Fruit fly (Drosophila melanogaster) whole organism, embryonic: Measurements from ENCODE around the gene velo.

Source experiments
- BEAF-32 ChIP-seq: fragments of 200-800 bp; sonication (Bioruptor generic); optimal IDR thresholded peaks from 3 replicates; lab custom pipeline; 2017; ENCODE audit warnings: missing biosample characterization, missing genetic modification characterization, mild to moderate bottlenecking, moderate library complexity, missing genetic modification reagents
- CG12155 ChIP-seq: fragments of 200-800 bp; sonication (Bioruptor generic); optimal IDR thresholded peaks from 3 replicates; lab custom pipeline; 2016; ENCODE audit warnings: missing biosample characterization, missing genetic modification characterization
- CG14014 ChIP-seq: fragments of 200-800 bp; sonication (Bioruptor generic); IDR thresholded peaks from 2 replicates; pipeline ENCODE4 v1.3.6; 2022; ENCODE audit warnings: missing biosample characterization, missing genetic modification characterization
- CG14860 ChIP-seq: fragments of 200-800 bp; sonication (Bioruptor generic); IDR thresholded peaks from 3 replicates; pipeline ENCODE4 v1.3.6; 2022; ENCODE audit warnings: missing biosample characterization, missing genetic modification characterization; ENCODE audit not compliant: partially characterized antibody
- CG14965 ChIP-seq: fragments of 200-800 bp; sonication (Bioruptor generic); optimal IDR thresholded peaks from 2 replicates; lab custom pipeline; 2016; ENCODE audit warnings: missing biosample characterization, missing genetic modification characterization, borderline replicate concordance
- CG17385 ChIP-seq: fragments of 200-800 bp; sonication (Bioruptor generic); optimal IDR thresholded peaks from 3 replicates; lab custom pipeline; 2018; ENCODE audit warnings: missing biosample characterization, mild to moderate bottlenecking, missing genetic modification characterization
- CG34376 ChIP-seq: fragments of 200-800 bp; sonication (Bioruptor generic); optimal IDR thresholded peaks from 2 replicates; lab custom pipeline; 2018; ENCODE audit warnings: missing biosample characterization, mild to moderate bottlenecking, missing genetic modification characterization
- CG6254 ChIP-seq: fragments of 200-800 bp; sonication (Bioruptor generic); optimal IDR thresholded peaks from 3 replicates; lab custom pipeline; 2017; ENCODE audit warnings: mild to moderate bottlenecking, missing biosample characterization, missing genetic modification reagents, missing genetic modification characterization
- CG7786 ChIP-seq: fragments of 200-800 bp; sonication (Bioruptor generic); optimal IDR thresholded peaks from 2 replicates; lab custom pipeline; 2016; ENCODE audit warnings: missing biosample characterization, missing genetic modification characterization
- CG7928 ChIP-seq: fragments of 200-800 bp; sonication (Bioruptor generic); optimal IDR thresholded peaks from 2 replicates; lab custom pipeline; 2017; ENCODE audit warnings: missing biosample characterization, mild to moderate bottlenecking, missing genetic modification characterization
- CG9932 ChIP-seq: fragments of 200-800 bp; sonication (Bioruptor generic); IDR thresholded peaks from 2 replicates; pipeline ENCODE4 v1.3.6; 2022; ENCODE audit warnings: missing biosample characterization, missing genetic modification characterization
- CrebB ChIP-seq: fragments of 200-800 bp; sonication (Bioruptor generic); optimal IDR thresholded peaks from 3 replicates; lab custom pipeline; 2018; ENCODE audit warnings: missing biosample characterization, mild to moderate bottlenecking, missing genetic modification characterization
- D ChIP-seq, 2 experiments: fragments of 200-800 bp in 1 of 2; fragments of >200 bp in 1 of 2; sonication (Bioruptor generic) in 1 of 2; optimal IDR thresholded peaks; 2 replicates in 1 of 2; 3 replicates in 1 of 2; lab custom pipeline; 2017; ENCODE audit warnings: mild to moderate bottlenecking in 1 of 2, missing biosample characterization in 1 of 2, missing genetic modification characterization in 1 of 2, missing genetic modification reagents in 1 of 2
- Drgx ChIP-seq: fragments of 200-800 bp; sonication (Bioruptor generic); IDR thresholded peaks from 2 replicates; pipeline ENCODE4 v1.3.6; 2022; ENCODE audit warnings: missing biosample characterization, missing genetic modification characterization
- E2f2 ChIP-seq: fragments of 200-800 bp; sonication (Bioruptor generic); IDR thresholded peaks from 2 replicates; pipeline ENCODE4 v1.3.6; 2022; ENCODE audit warnings: missing biosample characterization, missing genetic modification characterization
- Elba2 ChIP-seq: fragments of 200-800 bp; sonication (Bioruptor generic); optimal IDR thresholded peaks from 3 replicates; lab custom pipeline; 2016; ENCODE audit warnings: missing biosample characterization, missing genetic modification characterization
- Fer3 ChIP-seq: fragments of 200-800 bp; sonication (Bioruptor generic); optimal IDR thresholded peaks from 2 replicates; lab custom pipeline; 2018; ENCODE audit warnings: missing biosample characterization, mild to moderate bottlenecking, missing genetic modification characterization, moderate library complexity
- H2.0 ChIP-seq: fragments of 200-800 bp; sonication (Bioruptor generic); IDR thresholded peaks from 2 replicates; pipeline ENCODE4 v1.3.6; 2022; ENCODE audit warnings: missing biosample characterization, missing genetic modification characterization
- Kr ChIP-seq: fragments of 200-800 bp; sonication (Bioruptor generic); optimal IDR thresholded peaks from 2 replicates; lab custom pipeline; 2017; ENCODE audit warnings: missing biosample characterization, mild to moderate bottlenecking, missing genetic modification characterization
- NK7.1 ChIP-seq: fragments of 200-800 bp; sonication (Bioruptor generic); optimal IDR thresholded peaks from 3 replicates; lab custom pipeline; 2016; ENCODE audit warnings: missing biosample characterization, missing genetic modification characterization
- Rx ChIP-seq: fragments of 200-800 bp; sonication (Bioruptor generic); IDR thresholded peaks from 2 replicates; pipeline ENCODE4 v1.3.6; 2022; ENCODE audit warnings: missing biosample characterization, missing genetic modification characterization
- Sox100B ChIP-seq: fragments of 200-800 bp; sonication (Bioruptor generic); optimal IDR thresholded peaks from 3 replicates; lab custom pipeline; 2018; ENCODE audit warnings: missing biosample characterization, mild to moderate bottlenecking, missing genetic modification characterization
- Sox102F ChIP-seq: fragments of 200-800 bp; sonication (Bioruptor generic); optimal IDR thresholded peaks from 2 replicates; lab custom pipeline; 2018; ENCODE audit warnings: missing biosample characterization, mild to moderate bottlenecking, missing genetic modification characterization, moderate library complexity
- Stat92E ChIP-seq, 3 experiments: fragments of >200 bp in 2 of 3; fragments of 200-800 bp in 1 of 3; sonication (Bioruptor generic) in 1 of 3; optimal IDR thresholded peaks; 2 replicates each; lab custom pipeline; 2017 to 2019; ENCODE audit warnings: missing biosample characterization in 3 of 3, missing genetic modification characterization in 3 of 3, mild to moderate bottlenecking in 1 of 3, moderate library complexity in 1 of 3
- Usf ChIP-seq: fragments of 200-800 bp; sonication (Bioruptor generic); optimal IDR thresholded peaks from 2 replicates; lab custom pipeline; 2017; ENCODE audit warnings: missing genotype, missing biosample characterization, missing genetic modification characterization
- bab2 ChIP-seq: fragments of 200-800 bp; sonication (Bioruptor generic); optimal IDR thresholded peaks from 2 replicates; lab custom pipeline; 2016; ENCODE audit warnings: missing biosample characterization, missing genetic modification characterization
- bsh ChIP-seq, 2 experiments: fragments of 200-800 bp; sonication (Bioruptor generic); optimal IDR thresholded peaks; 2 replicates each; lab custom pipeline; 2017 to 2018; ENCODE audit warnings: mild to moderate bottlenecking in 2 of 2, missing biosample characterization in 2 of 2, missing genetic modification characterization in 2 of 2, moderate library complexity in 1 of 2
- chif ChIP-seq, 2 experiments: fragments of 200-800 bp; sonication (Bioruptor generic); optimal IDR thresholded peaks; 3 replicates each; lab custom pipeline; 2016; ENCODE audit warnings: missing biosample characterization in 2 of 2, missing genetic modification characterization in 2 of 2
- dan ChIP-seq: fragments of 200-800 bp; sonication (Bioruptor generic); IDR thresholded peaks from 2 replicates; pipeline ENCODE4 v1.3.6; 2022; ENCODE audit warnings: missing biosample characterization, missing genetic modification characterization
- dati ChIP-seq: fragments of 200-800 bp; sonication (Bioruptor generic); IDR thresholded peaks from 2 replicates; pipeline ENCODE4 v1.3.6; 2022; ENCODE audit warnings: missing biosample characterization, missing genetic modification characterization
- en ChIP-seq: fragments of 200-800 bp; sonication (Bioruptor generic); optimal IDR thresholded peaks from 2 replicates; lab custom pipeline; 2016; ENCODE audit warnings: missing biosample characterization, missing genetic modification characterization
- ewg ChIP-seq: fragments of 200-800 bp; sonication (Bioruptor generic); optimal IDR thresholded peaks from 3 replicates; lab custom pipeline; 2017; ENCODE audit warnings: mild to moderate bottlenecking, missing biosample characterization, missing genetic modification reagents, missing genetic modification characterization
- fd3F ChIP-seq: fragments of 200-800 bp; sonication (Bioruptor generic); optimal IDR thresholded peaks from 2 replicates; lab custom pipeline; 2018; ENCODE audit warnings: missing biosample characterization, mild to moderate bottlenecking, missing genetic modification characterization, moderate library complexity
- gsb-n ChIP-seq: fragments of 200-800 bp; sonication (Bioruptor generic); optimal IDR thresholded peaks from 3 replicates; lab custom pipeline; 2018; ENCODE audit warnings: missing biosample characterization, mild to moderate bottlenecking, missing genetic modification characterization
- h ChIP-seq: fragments of >200 bp; optimal IDR thresholded peaks from 2 replicates; lab custom pipeline; 2017
- kah ChIP-seq: fragments of 200-800 bp; sonication (Bioruptor generic); optimal IDR thresholded peaks from 2 replicates; lab custom pipeline; 2018; ENCODE audit warnings: missing biosample characterization, mild to moderate bottlenecking, missing genetic modification characterization
- nom ChIP-seq: fragments of 200-800 bp; sonication (Bioruptor generic); optimal IDR thresholded peaks from 2 replicates; lab custom pipeline; 2017; ENCODE audit warnings: missing biosample characterization, missing genetic modification characterization, mild to moderate bottlenecking, moderate library complexity, missing genetic modification reagents
- pnt ChIP-seq: fragments of 200-800 bp; sonication (Bioruptor generic); optimal IDR thresholded peaks from 3 replicates; lab custom pipeline; 2016; ENCODE audit warnings: missing biosample characterization, missing genetic modification characterization
- prd ChIP-seq, 3 experiments: fragments of >200 bp in 2 of 3; fragments of 200-800 bp in 1 of 3; sonication (Bioruptor generic) in 1 of 3; optimal IDR thresholded peaks in 2 of 3; IDR thresholded peaks in 1 of 3; 2 replicates in 2 of 3; 3 replicates in 1 of 3; pipeline versions ENCODE4 v1.3.6 to Lab custom; 2017 to 2022; ENCODE audit warnings: missing biosample characterization in 1 of 3, missing genetic modification characterization in 1 of 3
- row ChIP-seq: fragments of 200-800 bp; sonication (Bioruptor generic); IDR thresholded peaks from 3 replicates; pipeline ENCODE4 v1.3.6; 2022; ENCODE audit warnings: missing biosample characterization, missing genetic modification characterization
- sc ChIP-seq, 3 experiments: fragments of >200 bp in 2 of 3; fragments of 200-800 bp in 1 of 3; sonication (Bioruptor generic) in 1 of 3; optimal IDR thresholded peaks; 2 replicates in 2 of 3; 3 replicates in 1 of 3; lab custom pipeline; 2017; ENCODE audit warnings: mild to moderate bottlenecking in 1 of 3, missing biosample characterization in 1 of 3, missing genetic modification characterization in 1 of 3, missing genetic modification reagents in 1 of 3
- scrt ChIP-seq: fragments of 200-800 bp; sonication (Bioruptor generic); optimal IDR thresholded peaks from 2 replicates; lab custom pipeline; 2018; ENCODE audit warnings: missing biosample characterization, mild to moderate bottlenecking, missing genetic modification characterization, moderate library complexity
- sens ChIP-seq: fragments of 200-800 bp; sonication (Bioruptor generic); peaks from one replicate; lab custom pipeline; 2016; ENCODE audit warnings: missing biosample characterization, missing genetic modification characterization
- seq ChIP-seq: fragments of 200-800 bp; sonication (Bioruptor generic); IDR thresholded peaks from 2 replicates; pipeline ENCODE4 v1.3.6; 2022; ENCODE audit warnings: missing biosample characterization, missing genetic modification characterization
- tap ChIP-seq: fragments of 200-800 bp; optimal IDR thresholded peaks from 3 replicates; lab custom pipeline; 2019; ENCODE audit warnings: missing biosample characterization, mild to moderate bottlenecking, missing genetic modification characterization, moderate library complexity
- wdn ChIP-seq: fragments of 200-800 bp; sonication (Bioruptor generic); IDR thresholded peaks from 2 replicates; pipeline ENCODE4 v1.3.6; 2022; ENCODE audit warnings: missing biosample characterization, missing genetic modification characterization
- zen ChIP-seq: fragments of 200-800 bp; sonication (Bioruptor generic); optimal IDR thresholded peaks from 3 replicates; lab custom pipeline; 2018; ENCODE audit warnings: missing biosample characterization, mild to moderate bottlenecking, missing genetic modification characterization, moderate library complexity
- zf30C ChIP-seq: fragments of 200-800 bp; sonication (Bioruptor generic); optimal IDR thresholded peaks from 3 replicates; lab custom pipeline; 2018; ENCODE audit warnings: missing biosample characterization, mild to moderate bottlenecking, missing genetic modification characterization

Gene velo

DNA sequence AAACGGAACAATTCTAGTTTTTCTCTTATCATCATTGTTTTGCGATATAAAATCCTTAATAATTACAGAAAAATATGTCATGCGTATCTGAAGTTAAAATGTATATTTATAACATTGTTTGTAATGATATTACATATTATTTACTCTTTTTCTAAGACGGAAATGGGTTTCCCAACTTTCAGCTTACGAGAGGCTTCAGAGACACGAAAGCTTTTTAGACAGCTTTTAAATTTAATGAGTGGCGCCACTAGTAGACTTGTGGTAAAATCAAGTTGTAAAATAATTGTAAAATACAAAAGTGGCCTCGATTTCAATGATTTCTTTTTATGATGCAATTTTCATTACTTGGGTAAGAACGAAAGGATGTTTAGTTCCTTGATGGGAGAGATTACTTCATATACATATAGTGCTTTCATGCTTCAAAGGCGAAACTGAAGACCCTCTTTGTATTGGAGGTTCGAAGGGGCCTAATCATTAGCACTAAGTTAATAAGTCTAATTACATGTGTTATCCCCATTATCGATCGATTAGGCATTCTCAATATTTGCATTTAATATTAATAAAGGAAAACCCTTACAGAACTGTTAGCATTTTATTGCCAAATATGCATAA is 43.5 kb downstream of the velo start (continued):
- TF ChIP-seq CrebB (tag; lab: Kevin White, UChicago) (peak; percentile 83), kah (GFP tag; lab: Kevin White, UChicago) (peak; percentile 54), nom (GFP tag; lab: Kevin White, UChicago) (no peak), H2.0 (peak; percentile 87), prd (optimal IDR thresholded peaks at IDR 0.05; lab: Kevin White, UChicago) (no peak), prd (GFP tag; IDR thresholded peaks at IDR 0.05; lab: Robert Waterston, UW) (peak; percentile 39; the same call in 1 of the 3 replicates), CG6254 (GFP tag; lab: Kevin White, UChicago) (peak; percentile 15), ewg (GFP tag; lab: Kevin White, UChicago) (peak; percentile 70), CG14965 (GFP tag; lab: Kevin White, UChicago) (peak; percentile 34), Sox102F (GFP tag; lab: Kevin White, UChicago) (peak; percentile 79), bsh (GFP tag; optimal IDR thresholded peaks at IDR 0.05; lab: Kevin White, UChicago) (peak in 1 of 2 experiments; percentile 75), pnt (peak; percentile 40), Usf (GFP tag; lab: Kevin White, UChicago) (no peak), CG9932 (GFP tag; lab: Robert Waterston, UW) (peak; percentile 83), CG17385 (GFP tag; lab: Kevin White, UChicago) (peak; percentile 82), Kr (GFP tag; lab: Kevin White, UChicago) (no peak), dati (GFP tag; lab: Robert Waterston, UW) (peak; percentile 55), gsb-n (tag; lab: Kevin White, UChicago) (peak; percentile 70), BEAF-32 (GFP tag; lab: Kevin White, UChicago) (no peak), Fer3 (tag; lab: Kevin White, UChicago) (peak; percentile 94), sens (GFP tag; lab: Kevin White, UChicago) (peak; percentile 93), CG7786 (GFP tag; lab: Kevin White, UChicago) (peak; percentile 10), wdn (GFP tag; lab: Robert Waterston, UW) (peak; percentile 84), zen (no peak), seq (GFP tag; lab: Robert Waterston, UW) (peak; percentile 72), NK7.1 (peak; percentile 59), Stat92E (GFP tag; optimal IDR thresholded peaks at IDR 0.05; lab: Kevin White, UChicago) (no peak), h (lab: Kevin White, UChicago) (no peak), Elba2 (GFP tag; lab: Kevin White, UChicago) (no peak), tap (tag; lab: Kevin White, UChicago) (peak; percentile 51), sc (optimal IDR thresholded peaks at IDR 0.05; lab: Kevin White, UChicago) (no peak), sc (GFP tag; optimal IDR thresholded peaks at IDR 0.05; lab: Kevin White, UChicago) (peak; percentile 56), CG12155 (GFP tag; lab: Kevin White, UChicago) (peak; percentile 54), bab2 (peak; percentile 76), CG14860 (GFP tag; lab: Robert Waterston, UW) (no peak), chif (GFP tag; optimal IDR thresholded peaks at IDR 0.05; lab: Kevin White, UChicago) (peak; percentile 35 to 73), Sox100B (GFP tag; lab: Kevin White, UChicago) (peak; percentile 71), fd3F (GFP tag; lab: Kevin White, UChicago) (peak; percentile 82), Rx (GFP tag; lab: Robert Waterston, UW) (peak; percentile 82), D (optimal IDR thresholded peaks at IDR 0.05; lab: Kevin White, UChicago) (no peak), D (GFP tag; optimal IDR thresholded peaks at IDR 0.05; lab: Kevin White, UChicago) (peak; percentile 35), en (GFP tag; lab: Kevin White, UChicago) (peak; percentile 81), scrt (peak; percentile 89), row (peak; percentile 26; the same call in 1 of the 3 replicates), Drgx (GFP tag; lab: Robert Waterston, UW) (peak; percentile 35; the same call in 1 of the 2 replicates), CG7928 (GFP tag; lab: Kevin White, UChicago) (peak; percentile 61), zf30C (GFP tag; lab: Kevin White, UChicago) (no peak), dan (GFP tag; lab: Robert Waterston, UW) (no peak), CG14014 (peak; percentile 84), CG34376 (GFP tag; lab: Kevin White, UChicago) (peak; percentile 96), E2f2 (GFP tag; lab: Robert Waterston, UW) (peak; percentile 31)
